Worm (Caenorhabditis elegans) whole organism, midembryonic: ENCODE measurements around the gene col-77.

Source experiments
- cog-1 ChIP-seq: sonication (generic microtip); optimal IDR thresholded peaks from 2 replicates; lab custom pipeline; 2016; ENCODE audit warnings: missing genetic modification characterization, missing compliant biosample characterization
- flt-1 ChIP-seq: fragments of 200-800 bp; sonication (Bioruptor generic); IDR thresholded peaks from 2 replicates; pipeline ENCODE4 v1.3.6; 2022; ENCODE audit warnings: missing genetic modification characterization, missing compliant biosample characterization
- klf-2 ChIP-seq: fragments of 200-800 bp; sonication (Bioruptor generic); conservative IDR thresholded peaks from 2 replicates; pipeline ENCODE4 v1.3.6; 2022; ENCODE audit warnings: missing genetic modification reagents, missing genetic modification characterization, missing compliant biosample characterization
- ref-1 ChIP-seq: fragments of 200-800 bp; sonication (Bioruptor generic); conservative IDR thresholded peaks from 2 replicates; pipeline ENCODE4 v1.3.6; 2022; ENCODE audit warnings: missing genetic modification reagents, missing genetic modification characterization, missing compliant biosample characterization
- tab-1 ChIP-seq: fragments of 200-800 bp; sonication (Bioruptor generic); IDR thresholded peaks from 2 replicates; pipeline ENCODE4 v1.3.6; 2022; ENCODE audit warnings: missing genetic modification characterization, missing compliant biosample characterization
- ztf-23 ChIP-seq: fragments of 200-800 bp; sonication (Bioruptor generic); IDR thresholded peaks from 2 replicates; pipeline ENCODE4 v1.3.6; 2022; ENCODE audit warnings: missing genetic modification reagents, missing genetic modification characterization, missing compliant biosample characterization
- ztf-29 ChIP-seq: fragments of 200-800 bp; sonication (Bioruptor generic); IDR thresholded peaks from 2 replicates; pipeline ENCODE4 v1.3.6; 2022; ENCODE audit warnings: missing genetic modification reagents, missing genetic modification characterization, missing compliant biosample characterization

DNA sequence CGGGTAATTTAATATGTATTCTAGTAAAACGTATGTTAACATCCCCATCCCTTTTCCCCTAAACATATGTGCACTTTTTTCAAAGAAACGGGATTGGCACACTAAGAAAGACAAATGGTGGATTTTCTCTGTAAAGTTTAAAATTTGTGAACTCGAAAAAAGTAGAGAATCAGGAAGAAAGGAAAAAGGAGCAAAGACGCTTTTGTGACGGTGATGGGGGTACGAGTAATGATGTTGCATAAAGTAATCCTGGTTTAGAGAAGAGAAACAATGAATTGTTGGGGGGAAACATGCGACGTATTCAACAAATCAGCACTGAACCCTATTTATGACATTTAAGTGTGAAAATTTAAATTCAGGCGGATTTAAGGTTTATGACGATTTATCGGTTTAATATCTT lies 47.7 kb downstream of the col-77 start:
- TF ChIP-seq ref-1 (GFP tag; lab: Robert Waterston, UW) (no peak), cog-1 (no peak), tab-1 (no peak), ztf-29 (GFP tag; lab: Robert Waterston, UW) (no peak), flt-1 (GFP tag; lab: Robert Waterston, UW) (no peak), klf-2 (GFP tag; lab: Robert Waterston, UW) (no peak), ztf-23 (GFP tag; lab: Robert Waterston, UW) (no peak)
